Worm (Caenorhabditis elegans) whole organism, L3 larva: ENCODE measurements around the gene C02G6.3.
A peak's percentile ranks its signal among the peaks of the same experiment; 100 is the strongest.

Experiments used
- R02D3.7 ChIP-seq: fragments of 150-350 bp; optimal IDR thresholded peaks from 2 replicates; lab custom pipeline; 2014; ENCODE audit warnings: missing biosample characterization, missing genetic modification characterization
- aly-2 ChIP-seq: fragments of 150-350 bp; optimal IDR thresholded peaks from 2 replicates; lab custom pipeline; 2014; ENCODE audit warnings: missing biosample characterization, missing genetic modification characterization
- ama-1 ChIP-seq: fragments of 150-350 bp; optimal IDR thresholded peaks from 2 replicates; lab custom pipeline; 2018
- ceh-28 ChIP-seq: fragments of 150-350 bp; optimal IDR thresholded peaks from 2 replicates; lab custom pipeline; 2014; ENCODE audit warnings: missing biosample characterization, missing genetic modification reagents, missing genetic modification characterization
- ceh-82 ChIP-seq: fragments of 150-350 bp; optimal IDR thresholded peaks from 2 replicates; lab custom pipeline; 2014; ENCODE audit warnings: missing biosample characterization, missing genetic modification characterization
- daf-12 ChIP-seq: fragments of 150-350 bp; optimal IDR thresholded peaks from 2 replicates; lab custom pipeline; 2014; ENCODE audit warnings: missing biosample characterization, missing genetic modification reagents, missing genetic modification characterization
- egl-27 ChIP-seq: sonication (generic microtip); optimal IDR thresholded peaks from 4 replicates; lab custom pipeline; 2017; ENCODE audit warnings: missing biosample characterization, missing genetic modification reagents, missing genetic modification characterization
- egl-5 ChIP-seq: fragments of 150-350 bp; optimal IDR thresholded peaks from 2 replicates; lab custom pipeline; 2017; ENCODE audit warnings: missing biosample characterization, missing genetic modification reagents, missing genetic modification characterization, inconsistent platforms
- elt-1 ChIP-seq: fragments of 150-350 bp; optimal IDR thresholded peaks from 2 replicates; lab custom pipeline; 2014; ENCODE audit warnings: missing biosample characterization, missing genetic modification characterization
- elt-2 ChIP-seq: sonication (generic microtip); optimal IDR thresholded peaks from 2 replicates; lab custom pipeline; 2016; ENCODE audit warnings: missing genetic modification reagents, mild to moderate bottlenecking, missing genetic modification characterization, missing compliant biosample characterization
- elt-3 ChIP-seq, 3 experiments: fragments of 150-350 bp in 1 of 3; sonication (generic microtip) in 2 of 3; optimal IDR thresholded peaks; 2 replicates in 2 of 3; 4 replicates in 1 of 3; lab custom pipeline; 2014 to 2017; ENCODE audit warnings: missing biosample characterization in 3 of 3, missing genetic modification characterization in 3 of 3
- eor-1 ChIP-seq, 2 experiments: fragments of 150-350 bp; optimal IDR thresholded peaks; 2 replicates each; lab custom pipeline; 2014 to 2018; ENCODE audit warnings: missing biosample characterization in 2 of 2, missing genetic modification characterization in 2 of 2
- fkh-10 ChIP-seq: sonication (generic microtip); optimal IDR thresholded peaks from 2 replicates; lab custom pipeline; 2017; ENCODE audit warnings: missing biosample characterization, missing genetic modification reagents, missing genetic modification characterization
- fkh-2 ChIP-seq: fragments of 150-350 bp; optimal IDR thresholded peaks from 2 replicates; lab custom pipeline; 2014; ENCODE audit warnings: missing biosample characterization, missing genetic modification reagents, missing genetic modification characterization
- fos-1 ChIP-seq: fragments of 150-350 bp; optimal IDR thresholded peaks from 2 replicates; lab custom pipeline; 2014; ENCODE audit warnings: missing biosample characterization, missing genetic modification characterization
- jun-1 ChIP-seq: fragments of 150-350 bp; optimal IDR thresholded peaks from 2 replicates; lab custom pipeline; 2014; ENCODE audit warnings: missing biosample characterization, missing genetic modification reagents, missing genetic modification characterization
- lin-15B ChIP-seq: fragments of 150-350 bp; optimal IDR thresholded peaks from 2 replicates; lab custom pipeline; 2014; ENCODE audit warnings: missing biosample characterization, missing genetic modification characterization
- lin-39 ChIP-seq: fragments of 150-350 bp; optimal IDR thresholded peaks from 2 replicates; lab custom pipeline; 2018; ENCODE audit warnings: missing biosample characterization, missing genetic modification reagents, missing genetic modification characterization
- lsy-12 ChIP-seq: sonication (generic microtip); optimal IDR thresholded peaks from 2 replicates; lab custom pipeline; 2016; ENCODE audit warnings: mild to moderate bottlenecking, missing genetic modification characterization, missing compliant biosample characterization
- mdl-1 ChIP-seq: fragments of 150-350 bp; optimal IDR thresholded peaks from 2 replicates; lab custom pipeline; 2014; ENCODE audit warnings: missing biosample characterization, missing genetic modification characterization
- mml-1 ChIP-seq: fragments of 150-350 bp; sonication (generic microtip); optimal IDR thresholded peaks from 3 replicates; lab custom pipeline; 2014; ENCODE audit warnings: missing biosample characterization, missing genetic modification characterization
- nhr-11 ChIP-seq: fragments of 150-350 bp; optimal IDR thresholded peaks from 2 replicates; lab custom pipeline; 2014; ENCODE audit warnings: missing biosample characterization, missing genetic modification characterization
- nhr-23 ChIP-seq: fragments of 150-350 bp; optimal IDR thresholded peaks from 2 replicates; lab custom pipeline; 2014; ENCODE audit warnings: missing biosample characterization, missing genetic modification reagents, missing genetic modification characterization
- nhr-237 ChIP-seq: fragments of 150-350 bp; optimal IDR thresholded peaks from 2 replicates; lab custom pipeline; 2014; ENCODE audit warnings: missing biosample characterization, missing genetic modification characterization
- nhr-25 ChIP-seq: sonication (generic microtip); optimal IDR thresholded peaks from 2 replicates; lab custom pipeline; 2017; ENCODE audit warnings: missing biosample characterization, missing genetic modification characterization
- nhr-28 ChIP-seq: fragments of 150-350 bp; optimal IDR thresholded peaks from 2 replicates; lab custom pipeline; 2014; ENCODE audit warnings: missing biosample characterization, missing genetic modification characterization
- nhr-43 ChIP-seq: sonication (generic microtip); optimal IDR thresholded peaks from 2 replicates; lab custom pipeline; 2016; ENCODE audit warnings: mild to moderate bottlenecking, missing genetic modification characterization, missing compliant biosample characterization; ENCODE audit not compliant: poor library complexity, severe bottlenecking
- pha-4 ChIP-seq: fragments of 150-350 bp; optimal IDR thresholded peaks from 2 replicates; lab custom pipeline; 2014; ENCODE audit warnings: missing biosample characterization, missing genetic modification reagents, missing genetic modification characterization
- pqm-1 ChIP-seq: fragments of 150-350 bp; optimal IDR thresholded peaks from 2 replicates; lab custom pipeline; 2017; ENCODE audit warnings: missing biosample characterization, missing genetic modification characterization, inconsistent platforms
- skn-1 ChIP-seq: fragments of 150-350 bp; optimal IDR thresholded peaks from 2 replicates; lab custom pipeline; 2014; ENCODE audit warnings: missing biosample characterization, missing genetic modification characterization
- tbx-2 ChIP-seq: sonication (generic microtip); optimal IDR thresholded peaks from 2 replicates; lab custom pipeline; 2016; ENCODE audit warnings: mild to moderate bottlenecking, missing genetic modification characterization, missing compliant biosample characterization
- unc-62 ChIP-seq: fragments of 150-350 bp; sonication (generic microtip); optimal IDR thresholded peaks from 4 replicates; lab custom pipeline; 2014; ENCODE audit warnings: missing biosample characterization, missing genetic modification reagents, missing genetic modification characterization
- zag-1 ChIP-seq: fragments of 150-350 bp; optimal IDR thresholded peaks from 2 replicates; lab custom pipeline; 2014; ENCODE audit warnings: missing biosample characterization, missing genetic modification characterization
- ztf-11 ChIP-seq: fragments of 150-350 bp; optimal IDR thresholded peaks from 2 replicates; lab custom pipeline; 2014; ENCODE audit warnings: missing biosample characterization, missing genetic modification characterization
- ztf-4 ChIP-seq: fragments of 150-350 bp; optimal IDR thresholded peaks from 2 replicates; lab custom pipeline; 2014; ENCODE audit warnings: missing biosample characterization, missing genetic modification characterization

Gene C02G6.3

ce11 chrV:5917707-5918106 lies 37.5 kb downstream of the C02G6.3 start, which contains the start of gene lrpr-1 (continued):
- TF ChIP-seq egl-27 (tag; lab: Kevin White, UChicago) (no peak), skn-1 (tag; lab: Kevin White, UChicago) (peak; percentile 59), jun-1 (tag; lab: Kevin White, UChicago) (peak; percentile 42), tbx-2 (tag; lab: Kevin White, UChicago) (no peak), aly-2 (tag; lab: Kevin White, UChicago) (no peak), lin-39 (peak; percentile 34), eor-1 (tag; optimal IDR thresholded peaks at IDR 0.05; lab: Kevin White, UChicago) (no peak), nhr-43 (peak; percentile 95), zag-1 (tag; lab: Kevin White, UChicago) (no peak)

- TF ChIP-seq nhr-43 (no peak), lsy-12 (tag; lab: Kevin White, UChicago) (no peak)
Measured at ce11 chrV:5919887-5920286, 39.7 kb downstream of the C02G6.3 start, which contains the start of gene C04E6.12. TSS of gene C04E6.12 (minus strand) at chrV:5919987.

- TF ChIP-seq ztf-11 (tag; lab: Kevin White, UChicago) (no peak), nhr-237 (no peak), skn-1 (tag; lab: Kevin White, UChicago) (no peak), lin-15B (no peak), mdl-1 (tag; lab: Kevin White, UChicago) (no peak), nhr-11 (peak; percentile 6), ceh-28 (no peak)
- TF ChIP-seq, all 47 proteins: peak for 1
Measured at ce11 chrV:5921761-5922160, 41.6 kb downstream of the C02G6.3 start.

- TF ChIP-seq elt-1 (tag; lab: Kevin White, UChicago), result no peak
- no peak for TF ChIP-seq jun-1 (tag; lab: Kevin White, UChicago)
- no peak for TF ChIP-seq nhr-25 (tag; lab: Kevin White, UChicago)
- no peak for TF ChIP-seq elt-3 (tag; optimal IDR thresholded peaks at IDR 0.05; lab: Kevin White, UChicago)
- TF ChIP-seq pha-4 (tag; lab: Kevin White, UChicago), result no peak
- TF ChIP-seq fkh-10 (GFP tag; lab: Kevin White, UChicago), result no peak
- TF ChIP-seq pqm-1 (tag; lab: Kevin White, UChicago), result no peak
- TF ChIP-seq R02D3.7 (tag; lab: Kevin White, UChicago), result no peak
- no peak for TF ChIP-seq egl-5 (tag; lab: Kevin White, UChicago)
- TF ChIP-seq mml-1 (tag; lab: Kevin White, UChicago), result no peak
- TF ChIP-seq lin-39, result no peak
- no peak for TF ChIP-seq ztf-11 (tag; lab: Kevin White, UChicago)
- TF ChIP-seq elt-2 (tag; lab: Kevin White, UChicago), result no peak
- no peak for TF ChIP-seq nhr-43
- TF ChIP-seq ztf-4 (tag; lab: Kevin White, UChicago), result no peak
- no peak for TF ChIP-seq eor-1 (tag; optimal IDR thresholded peaks at IDR 0.05; lab: Kevin White, UChicago)
- no peak for TF ChIP-seq unc-62 (GFP tag; lab: Kevin White, UChicago)
- TF ChIP-seq ceh-28, result no peak
Measured at ce11 chrV:5922236-5922635, 42.1 kb downstream of the C02G6.3 start, which contains the start of gene srsx-18. TSS of gene srsx-18 (plus strand) at chrV:5922536.

ce11 chrV:5927347-5927746 lies 47.2 kb downstream of the C02G6.3 start, which contains the start of gene srsx-17:
TSS of gene srsx-17 (plus strand) at chrV:5927647.
- no peak for TF ChIP-seq ceh-82 (tag; lab: Kevin White, UChicago)
- TF ChIP-seq nhr-43, result no peak
- TF ChIP-seq lin-15B, result no peak
- TF ChIP-seq daf-12 (tag; lab: Kevin White, UChicago), result no peak
- TF ChIP-seq fos-1 (tag; lab: Kevin White, UChicago), result no peak
- no peak for TF ChIP-seq ama-1
- TF ChIP-seq lin-39, result no peak
- no peak for TF ChIP-seq pqm-1 (tag; lab: Kevin White, UChicago)

- TF ChIP-seq nhr-237 (no peak), nhr-28 (no peak), fkh-2 (tag; lab: Kevin White, UChicago) (no peak), egl-27 (tag; lab: Kevin White, UChicago) (no peak), nhr-23 (no peak), zag-1 (tag; lab: Kevin White, UChicago) (no peak), mml-1 (tag; lab: Kevin White, UChicago) (no peak), lin-39 (no peak), lin-15B (no peak)
- TF ChIP-seq, all 47 proteins: peak for 0
Measured at ce11 chrV:5928006-5928405, 47.8 kb downstream of the C02G6.3 start.
